Fruit fly (Drosophila melanogaster) whole organism, embryonic: ENCODE data around the gene CG6791.

Experiments used
- Abd-B ChIP-seq: fragments of 200-800 bp; sonication (Bioruptor generic); optimal IDR thresholded peaks from 2 replicates; lab custom pipeline; 2018; ENCODE audit warnings: missing biosample characterization, mild to moderate bottlenecking, missing genetic modification characterization, moderate library complexity
- CG10565 ChIP-seq: fragments of 200-800 bp; sonication (Bioruptor generic); optimal IDR thresholded peaks from 3 replicates; lab custom pipeline; 2016; ENCODE audit warnings: missing biosample characterization, mild to moderate bottlenecking, missing genetic modification characterization
- CG12219 ChIP-seq: fragments of 200-800 bp; sonication (Bioruptor generic); optimal IDR thresholded peaks from 3 replicates; lab custom pipeline; 2018; ENCODE audit warnings: missing biosample characterization, mild to moderate bottlenecking, missing genetic modification characterization
- CG13296 ChIP-seq: fragments of 200-800 bp; sonication (Bioruptor generic); optimal IDR thresholded peaks from 3 replicates; lab custom pipeline; 2018; ENCODE audit warnings: missing biosample characterization, mild to moderate bottlenecking, missing genetic modification characterization
- CG1603 ChIP-seq: fragments of 200-800 bp; sonication (Bioruptor generic); optimal IDR thresholded peaks from 2 replicates; lab custom pipeline; 2019; ENCODE audit warnings: missing biosample characterization, mild to moderate bottlenecking, missing genetic modification characterization, moderate library complexity
- CG1647 ChIP-seq: fragments of 200-800 bp; sonication (Bioruptor generic); optimal IDR thresholded peaks from 3 replicates; lab custom pipeline; 2016; ENCODE audit warnings: missing biosample characterization, missing genetic modification characterization
- CG1792 ChIP-seq: fragments of 200-800 bp; sonication (Bioruptor generic); optimal IDR thresholded peaks from 2 replicates; lab custom pipeline; 2016; ENCODE audit warnings: missing biosample characterization, missing genetic modification characterization
- CG18476 ChIP-seq: fragments of 200-800 bp; sonication (Bioruptor generic); optimal IDR thresholded peaks from 2 replicates; lab custom pipeline; 2016; ENCODE audit warnings: missing biosample characterization, mild to moderate bottlenecking, missing genetic modification characterization
- CG18619 ChIP-seq: fragments of 200-800 bp; sonication (Bioruptor generic); optimal IDR thresholded peaks from 3 replicates; lab custom pipeline; 2017; ENCODE audit warnings: missing biosample characterization, mild to moderate bottlenecking, missing genetic modification characterization
- CG30431 ChIP-seq: fragments of 200-800 bp; sonication (Bioruptor generic); optimal IDR thresholded peaks from 2 replicates; lab custom pipeline; 2017; ENCODE audit warnings: missing biosample characterization, missing genetic modification characterization
- CG32772 ChIP-seq: fragments of 200-800 bp; sonication (Bioruptor generic); IDR thresholded peaks from 2 replicates; pipeline ENCODE4 v1.3.6; 2022; ENCODE audit warnings: missing biosample characterization, missing genetic modification characterization
- CG33213 ChIP-seq: fragments of 200-800 bp; sonication (Bioruptor generic); optimal IDR thresholded peaks from 3 replicates; lab custom pipeline; 2016; ENCODE audit warnings: missing biosample characterization, missing genetic modification characterization
- CG34224 ChIP-seq: fragments of 200-800 bp; sonication (Bioruptor generic); IDR thresholded peaks from 3 replicates; pipeline ENCODE4 v1.3.6; 2022; ENCODE audit warnings: missing biosample characterization, missing genetic modification characterization; ENCODE audit not compliant: partially characterized antibody
- CG34376 ChIP-seq: fragments of 200-800 bp; sonication (Bioruptor generic); optimal IDR thresholded peaks from 2 replicates; lab custom pipeline; 2018; ENCODE audit warnings: missing biosample characterization, mild to moderate bottlenecking, missing genetic modification characterization
- CG4328 ChIP-seq: fragments of 200-800 bp; sonication (Bioruptor generic); optimal IDR thresholded peaks from 3 replicates; lab custom pipeline; 2017; ENCODE audit warnings: missing biosample characterization, missing genetic modification reagents, missing genetic modification characterization
- CG6654 ChIP-seq: fragments of 200-800 bp; sonication (Bioruptor generic); optimal IDR thresholded peaks from 2 replicates; lab custom pipeline; 2017; ENCODE audit warnings: missing biosample characterization, mild to moderate bottlenecking, missing genetic modification characterization
- Chrac-16 ChIP-seq: fragments of 200-800 bp; sonication (Bioruptor generic); optimal IDR thresholded peaks from 3 replicates; lab custom pipeline; 2016; ENCODE audit warnings: missing biosample characterization, missing genetic modification characterization
- Fer1 ChIP-seq: fragments of 200-800 bp; sonication (Bioruptor generic); optimal IDR thresholded peaks from 2 replicates; lab custom pipeline; 2017; ENCODE audit warnings: missing biosample characterization, mild to moderate bottlenecking, missing genetic modification characterization
- GATAe ChIP-seq: fragments of 200-800 bp; sonication (Bioruptor generic); conservative IDR thresholded peaks from 2 replicates; pipeline ENCODE4 v1.3.6; 2022; ENCODE audit warnings: missing biosample characterization, missing genetic modification characterization
- H15 ChIP-seq: fragments of 200-800 bp; sonication (Bioruptor generic); IDR thresholded peaks from 3 replicates; pipeline ENCODE4 v1.3.6; 2022; ENCODE audit warnings: missing biosample characterization, missing genetic modification characterization
- HLH4C ChIP-seq: fragments of 200-800 bp; sonication (Bioruptor generic); IDR thresholded peaks from 3 replicates; pipeline ENCODE4 v1.3.6; 2022; ENCODE audit warnings: missing biosample characterization, missing genetic modification characterization; ENCODE audit not compliant: partially characterized antibody
- Hey ChIP-seq: fragments of 200-800 bp; sonication (Bioruptor generic); optimal IDR thresholded peaks from 3 replicates; lab custom pipeline; 2018; ENCODE audit warnings: missing biosample characterization, mild to moderate bottlenecking, missing genetic modification characterization
- Hr3 ChIP-seq: fragments of 200-800 bp; sonication (Bioruptor generic); optimal IDR thresholded peaks from 3 replicates; lab custom pipeline; 2016; ENCODE audit warnings: missing biosample characterization, missing genetic modification characterization
- MESR4 ChIP-seq: fragments of 200-800 bp; sonication (Bioruptor generic); optimal IDR thresholded peaks from 2 replicates; lab custom pipeline; 2018; ENCODE audit warnings: missing biosample characterization, mild to moderate bottlenecking, missing genetic modification characterization, moderate library complexity
- Med ChIP-seq: fragments of 200-800 bp; sonication (Bioruptor generic); peaks from one replicate; lab custom pipeline; 2016; ENCODE audit warnings: missing biosample characterization, missing genetic modification characterization, mild to moderate bottlenecking, inconsistent platforms, moderate library complexity
- Nf-YA ChIP-seq: fragments of 200-800 bp; sonication (Bioruptor generic); IDR thresholded peaks from 2 replicates; pipeline ENCODE4 v1.3.6; 2022; ENCODE audit warnings: missing biosample characterization, missing genetic modification characterization
- Opbp ChIP-seq: fragments of 200-800 bp; sonication (Bioruptor generic); IDR thresholded peaks from 3 replicates; pipeline ENCODE4 v1.3.6; 2022; ENCODE audit warnings: missing biosample characterization, missing genetic modification characterization; ENCODE audit not compliant: partially characterized antibody
- Scr ChIP-seq: fragments of 200-800 bp; sonication (Bioruptor generic); IDR thresholded peaks from 2 replicates; pipeline ENCODE4 v1.3.6; 2022; ENCODE audit warnings: missing biosample characterization, missing genetic modification characterization; ENCODE audit not compliant: partially characterized antibody
- Sox102F ChIP-seq: fragments of 200-800 bp; sonication (Bioruptor generic); optimal IDR thresholded peaks from 2 replicates; lab custom pipeline; 2018; ENCODE audit warnings: missing biosample characterization, mild to moderate bottlenecking, missing genetic modification characterization, moderate library complexity
- TFAM ChIP-seq: fragments of 200-800 bp; sonication (Bioruptor generic); optimal IDR thresholded peaks from 2 replicates; lab custom pipeline; 2017; ENCODE audit warnings: missing biosample characterization, missing genetic modification characterization, inconsistent platforms
- Xbp1 ChIP-seq: fragments of 200-800 bp; sonication (Bioruptor generic); optimal IDR thresholded peaks from 3 replicates; lab custom pipeline; 2016; ENCODE audit warnings: missing biosample characterization, mild to moderate bottlenecking, missing genetic modification characterization
- YL-1 ChIP-seq: fragments of 200-800 bp; sonication (Bioruptor generic); optimal IDR thresholded peaks from 3 replicates; lab custom pipeline; 2017; ENCODE audit warnings: missing biosample characterization, mild to moderate bottlenecking, missing genetic modification characterization
- ab ChIP-seq: fragments of 200-800 bp; sonication (Bioruptor generic); optimal IDR thresholded peaks from 2 replicates; lab custom pipeline; 2016; ENCODE audit warnings: missing biosample characterization, missing genetic modification characterization
- ara ChIP-seq: fragments of 200-800 bp; sonication (Bioruptor generic); IDR thresholded peaks from 2 replicates; pipeline ENCODE4 v1.3.6; 2022; ENCODE audit warnings: missing biosample characterization, missing genetic modification characterization
- bigmax ChIP-seq: fragments of 200-800 bp; sonication (Bioruptor generic); optimal IDR thresholded peaks from 2 replicates; lab custom pipeline; 2018; ENCODE audit warnings: missing biosample characterization, mild to moderate bottlenecking, missing genetic modification characterization
- cad ChIP-seq: fragments of >200 bp; optimal IDR thresholded peaks from 2 replicates; lab custom pipeline; 2017; ENCODE audit warnings: missing biosample characterization, missing genetic modification characterization
- crol ChIP-seq: fragments of 200-800 bp; sonication (Bioruptor generic); IDR thresholded peaks from 2 replicates; pipeline ENCODE4 v1.3.6; 2022; ENCODE audit warnings: missing biosample characterization, missing genetic modification characterization
- fu2 ChIP-seq: fragments of 200-800 bp; sonication (Bioruptor generic); optimal IDR thresholded peaks from 2 replicates; lab custom pipeline; 2016; ENCODE audit warnings: missing biosample characterization, missing genetic modification characterization
- hth ChIP-seq: fragments of >200 bp; optimal IDR thresholded peaks from 2 replicates; lab custom pipeline; 2017; ENCODE audit warnings: inconsistent platforms
- knrl ChIP-seq: fragments of 200-800 bp; sonication (Bioruptor generic); IDR thresholded peaks from 3 replicates; pipeline ENCODE4 v1.3.6; 2022; ENCODE audit warnings: missing biosample characterization, missing genetic modification characterization; ENCODE audit not compliant: partially characterized antibody
- mld ChIP-seq: fragments of 200-800 bp; sonication (Bioruptor generic); IDR thresholded peaks from 3 replicates; pipeline ENCODE4 v1.3.6; 2022; ENCODE audit warnings: missing biosample characterization, missing genetic modification characterization; ENCODE audit not compliant: partially characterized antibody
- nmo ChIP-seq: fragments of 200-800 bp; sonication (Bioruptor generic); optimal IDR thresholded peaks from 2 replicates; lab custom pipeline; 2018; ENCODE audit warnings: missing biosample characterization, mild to moderate bottlenecking, missing genetic modification characterization, moderate library complexity
- phol ChIP-seq: fragments of 200-800 bp; sonication (Bioruptor generic); optimal IDR thresholded peaks from 3 replicates; lab custom pipeline; 2018; ENCODE audit warnings: missing biosample characterization, mild to moderate bottlenecking, missing genetic modification characterization, moderate library complexity
- sens ChIP-seq: fragments of 200-800 bp; sonication (Bioruptor generic); peaks from one replicate; lab custom pipeline; 2016; ENCODE audit warnings: missing biosample characterization, missing genetic modification characterization
- so ChIP-seq: fragments of 200-800 bp; sonication (Bioruptor generic); IDR thresholded peaks from 3 replicates; pipeline ENCODE4 v1.3.6; 2022; ENCODE audit warnings: missing biosample characterization, missing genetic modification characterization
- toy ChIP-seq: fragments of 200-800 bp; sonication (Bioruptor generic); IDR thresholded peaks from 2 replicates; pipeline ENCODE4 v1.3.6; 2022; ENCODE audit warnings: missing biosample characterization, missing genetic modification characterization
- twi ChIP-seq: fragments of 200-800 bp; optimal IDR thresholded peaks from 2 replicates; lab custom pipeline; 2019; ENCODE audit warnings: missing biosample characterization, mild to moderate bottlenecking, missing genetic modification characterization, moderate library complexity
- unpg ChIP-seq: fragments of 200-800 bp; sonication (Bioruptor generic); optimal IDR thresholded peaks from 3 replicates; lab custom pipeline; 2018; ENCODE audit warnings: missing biosample characterization, mild to moderate bottlenecking, missing genetic modification characterization, moderate library complexity
- vnd ChIP-seq: fragments of 200-800 bp; sonication (Bioruptor generic); IDR thresholded peaks from 3 replicates; pipeline ENCODE4 v1.3.6; 2022; ENCODE audit warnings: missing biosample characterization, missing genetic modification characterization; ENCODE audit not compliant: partially characterized antibody
- zen ChIP-seq: fragments of 200-800 bp; sonication (Bioruptor generic); optimal IDR thresholded peaks from 3 replicates; lab custom pipeline; 2018; ENCODE audit warnings: missing biosample characterization, mild to moderate bottlenecking, missing genetic modification characterization, moderate library complexity

Gene CG6791

dm6 chr3R:11568873-11569450 is 21.0 kb downstream of the CG6791 start, which contains the start of gene Mrp4 (continued):
- TF ChIP-seq CG12219 (GFP tag; lab: Kevin White, UChicago) (peak; percentile 64), CG1792 (GFP tag; lab: Kevin White, UChicago) (peak; percentile 34), CG18476 (GFP tag; lab: Kevin White, UChicago) (no peak), Med (GFP tag; lab: Kevin White, UChicago) (peak; percentile 79), Sox102F (GFP tag; lab: Kevin White, UChicago) (no peak), vnd (GFP tag; lab: Robert Waterston, UW) (no peak), mld (GFP tag; lab: Robert Waterston, UW) (0 out of 3 replicates have a peak, but pooled peaks have one; percentile 50), CG33213 (GFP tag; lab: Kevin White, UChicago) (no peak), knrl (GFP tag; lab: Robert Waterston, UW) (no peak), hth (lab: Kevin White, UChicago) (no peak), CG1603 (no peak), ara (GFP tag; lab: Robert Waterston, UW) (no peak), YL-1 (GFP tag; lab: Kevin White, UChicago) (no peak), CG10565 (GFP tag; lab: Kevin White, UChicago) (no peak), MESR4 (GFP tag; lab: Kevin White, UChicago) (peak; percentile 14), Nf-YA (GFP tag; lab: Robert Waterston, UW) (no peak), nmo (no peak), unpg (GFP tag; lab: Kevin White, UChicago) (peak; percentile 20), toy (no peak), twi (tag; lab: Kevin White, UChicago) (no peak), GATAe (GFP tag; lab: Robert Waterston, UW) (no peak), Hr3 (GFP tag; lab: Kevin White, UChicago) (no peak), zen (tag; lab: Kevin White, UChicago) (no peak), CG13296 (GFP tag; lab: Kevin White, UChicago) (peak; percentile 80), sens (peak; percentile 90), CG4328 (GFP tag; lab: Kevin White, UChicago) (no peak), CG1647 (GFP tag; lab: Kevin White, UChicago) (no peak), so (GFP tag; lab: Robert Waterston, UW) (no peak; the same call in 1 of the 3 replicates), CG30431 (GFP tag; lab: Kevin White, UChicago) (no peak), CG34376 (GFP tag; lab: Kevin White, UChicago) (peak; percentile 86), CG18619 (GFP tag; lab: Kevin White, UChicago) (no peak), cad (GFP tag; lab: Kevin White, UChicago) (no peak), Hey (tag; lab: Kevin White, UChicago) (peak; percentile 49), H15 (GFP tag; lab: Robert Waterston, UW) (no peak), Abd-B (GFP tag; lab: Kevin White, UChicago) (no peak), phol (tag; lab: Kevin White, UChicago) (no peak), Scr (GFP tag; lab: Robert Waterston, UW) (no peak; the same call in 1 of the 2 replicates), CG34224 (GFP tag; lab: Robert Waterston, UW) (peak; percentile 78), Chrac-16 (no peak), CG32772 (no peak), CG6654 (GFP tag; lab: Kevin White, UChicago) (no peak), HLH4C (GFP tag; lab: Robert Waterston, UW) (peak; percentile 56; the same call in 2 of the 3 replicates), ab (no peak), TFAM (GFP tag; lab: Kevin White, UChicago) (no peak), crol (GFP tag; lab: Robert Waterston, UW) (no peak), Xbp1 (GFP tag; lab: Kevin White, UChicago) (no peak), fu2 (GFP tag; lab: Kevin White, UChicago) (no peak), Fer1 (GFP tag; lab: Kevin White, UChicago) (peak; percentile 58), bigmax (GFP tag; lab: Kevin White, UChicago) (peak; percentile 27), Opbp (GFP tag; lab: Robert Waterston, UW) (peak; percentile 61)
